Fruit fly (Drosophila melanogaster) whole organism, embryonic: ENCODE results near the gene Fnta.

Experiments used
- Abd-B ChIP-seq: fragments of 200-800 bp; sonication (Bioruptor generic); optimal IDR thresholded peaks from 2 replicates; lab custom pipeline; 2018; ENCODE audit warnings: missing biosample characterization, mild to moderate bottlenecking, missing genetic modification characterization, moderate library complexity
- Aef1 ChIP-seq: fragments of 200-800 bp; sonication (Bioruptor generic); IDR thresholded peaks from 3 replicates; pipeline ENCODE4 v1.3.6; 2022; ENCODE audit warnings: missing biosample characterization, missing genetic modification characterization
- CG10274 ChIP-seq: fragments of 200-800 bp; sonication (Bioruptor generic); optimal IDR thresholded peaks from 3 replicates; lab custom pipeline; 2017; ENCODE audit warnings: missing biosample characterization, mild to moderate bottlenecking, missing genetic modification characterization
- CG10979 ChIP-seq: fragments of 200-800 bp; sonication (Bioruptor generic); optimal IDR thresholded peaks from 2 replicates; lab custom pipeline; 2018; ENCODE audit warnings: missing biosample characterization, mild to moderate bottlenecking, missing genetic modification characterization, moderate library complexity
- CG12071 ChIP-seq: fragments of 200-800 bp; sonication (Bioruptor generic); optimal IDR thresholded peaks from 3 replicates; lab custom pipeline; 2018; ENCODE audit warnings: missing biosample characterization, mild to moderate bottlenecking, missing genetic modification characterization
- CG12155 ChIP-seq: fragments of 200-800 bp; sonication (Bioruptor generic); optimal IDR thresholded peaks from 3 replicates; lab custom pipeline; 2016; ENCODE audit warnings: missing biosample characterization, missing genetic modification characterization
- CG13287 ChIP-seq: fragments of 200-800 bp; sonication (Bioruptor generic); IDR thresholded peaks from 2 replicates; pipeline ENCODE4 v1.3.6; 2022; ENCODE audit warnings: missing biosample characterization, missing genetic modification characterization; ENCODE audit not compliant: partially characterized antibody
- CG13894 ChIP-seq: fragments of 200-800 bp; sonication (Bioruptor generic); optimal IDR thresholded peaks from 3 replicates; lab custom pipeline; 2018; ENCODE audit warnings: missing biosample characterization, mild to moderate bottlenecking, missing genetic modification characterization, moderate library complexity
- CG15011 ChIP-seq: fragments of 200-800 bp; sonication (Bioruptor generic); optimal IDR thresholded peaks from 3 replicates; lab custom pipeline; 2018; ENCODE audit warnings: missing biosample characterization, mild to moderate bottlenecking, missing genetic modification characterization
- CG1647 ChIP-seq: fragments of 200-800 bp; sonication (Bioruptor generic); optimal IDR thresholded peaks from 3 replicates; lab custom pipeline; 2016; ENCODE audit warnings: missing biosample characterization, missing genetic modification characterization
- CG18262 ChIP-seq: fragments of 200-800 bp; optimal IDR thresholded peaks from 3 replicates; lab custom pipeline; 2019; ENCODE audit warnings: missing biosample characterization, mild to moderate bottlenecking, missing genetic modification characterization, moderate library complexity
- CG2120 ChIP-seq: fragments of 200-800 bp; sonication (Bioruptor generic); optimal IDR thresholded peaks from 3 replicates; lab custom pipeline; 2016; ENCODE audit warnings: missing biosample characterization, missing genetic modification characterization
- CG30403 ChIP-seq: fragments of 200-800 bp; sonication (Bioruptor generic); optimal IDR thresholded peaks from 3 replicates; lab custom pipeline; 2016; ENCODE audit warnings: missing biosample characterization, missing genetic modification characterization
- CG3065 ChIP-seq: fragments of 200-800 bp; sonication (Bioruptor generic); optimal IDR thresholded peaks from 2 replicates; lab custom pipeline; 2016; ENCODE audit warnings: missing biosample characterization, missing genetic modification characterization
- CG32767 ChIP-seq: fragments of 200-800 bp; sonication (Bioruptor generic); IDR thresholded peaks from 2 replicates; pipeline ENCODE4 v1.3.6; 2022; ENCODE audit warnings: missing biosample characterization, missing genetic modification characterization
- CG4328 ChIP-seq: fragments of 200-800 bp; sonication (Bioruptor generic); optimal IDR thresholded peaks from 3 replicates; lab custom pipeline; 2017; ENCODE audit warnings: missing biosample characterization, missing genetic modification reagents, missing genetic modification characterization
- CG6854 ChIP-seq: fragments of 200-800 bp; sonication (Bioruptor generic); optimal IDR thresholded peaks from 3 replicates; lab custom pipeline; 2017; ENCODE audit warnings: missing biosample characterization, mild to moderate bottlenecking, missing genetic modification characterization
- CG7786 ChIP-seq: fragments of 200-800 bp; sonication (Bioruptor generic); optimal IDR thresholded peaks from 2 replicates; lab custom pipeline; 2016; ENCODE audit warnings: missing biosample characterization, missing genetic modification characterization
- CG8290 ChIP-seq, 3 experiments: fragments of 200-800 bp; sonication (Bioruptor generic); optimal IDR thresholded peaks; 2 replicates each; lab custom pipeline; 2016 to 2019; ENCODE audit warnings: missing biosample characterization in 3 of 3, missing genetic modification characterization in 3 of 3, mild to moderate bottlenecking in 2 of 3, moderate library complexity in 1 of 3
- D ChIP-seq, 2 experiments: fragments of 200-800 bp in 1 of 2; fragments of >200 bp in 1 of 2; sonication (Bioruptor generic) in 1 of 2; optimal IDR thresholded peaks; 2 replicates in 1 of 2; 3 replicates in 1 of 2; lab custom pipeline; 2017; ENCODE audit warnings: mild to moderate bottlenecking in 1 of 2, missing biosample characterization in 1 of 2, missing genetic modification characterization in 1 of 2, missing genetic modification reagents in 1 of 2
- Dfd ChIP-seq, 2 experiments: fragments of >200 bp; optimal IDR thresholded peaks; 2 replicates each; lab custom pipeline; 2017; ENCODE audit warnings: missing biosample characterization in 2 of 2, missing genetic modification characterization in 2 of 2
- Dip2 ChIP-seq: fragments of 200-800 bp; sonication (Bioruptor generic); IDR thresholded peaks from 2 replicates; pipeline ENCODE4 v1.3.6; 2022; ENCODE audit warnings: missing biosample characterization, missing genetic modification characterization
- HHEX ChIP-seq: fragments of 200-800 bp; sonication (Bioruptor generic); optimal IDR thresholded peaks from 3 replicates; lab custom pipeline; 2017; ENCODE audit warnings: missing biosample characterization, mild to moderate bottlenecking, missing genetic modification characterization, missing genetic modification reagents
- HLH3B ChIP-seq: fragments of 200-800 bp; sonication (Bioruptor generic); IDR thresholded peaks from 2 replicates; pipeline ENCODE4 v1.3.6; 2022; ENCODE audit warnings: missing biosample characterization, missing genetic modification characterization
- Hand ChIP-seq: fragments of 200-800 bp; sonication (Bioruptor generic); optimal IDR thresholded peaks from 2 replicates; lab custom pipeline; 2017; ENCODE audit warnings: mild to moderate bottlenecking, missing biosample characterization, missing genetic modification reagents, missing genetic modification characterization
- Jarid2 ChIP-seq: fragments of 200-800 bp; sonication (Bioruptor generic); optimal IDR thresholded peaks from 3 replicates; lab custom pipeline; 2017; ENCODE audit warnings: mild to moderate bottlenecking, missing biosample characterization, missing genetic modification reagents, missing genetic modification characterization
- Kr ChIP-seq: fragments of 200-800 bp; sonication (Bioruptor generic); optimal IDR thresholded peaks from 2 replicates; lab custom pipeline; 2017; ENCODE audit warnings: missing biosample characterization, mild to moderate bottlenecking, missing genetic modification characterization
- Max ChIP-seq: fragments of 200-800 bp; sonication (Bioruptor generic); optimal IDR thresholded peaks from 2 replicates; lab custom pipeline; 2016; ENCODE audit warnings: missing biosample characterization, mild to moderate bottlenecking, missing genetic modification characterization
- Rx ChIP-seq: fragments of 200-800 bp; sonication (Bioruptor generic); IDR thresholded peaks from 2 replicates; pipeline ENCODE4 v1.3.6; 2022; ENCODE audit warnings: missing biosample characterization, missing genetic modification characterization
- ab ChIP-seq: fragments of 200-800 bp; sonication (Bioruptor generic); optimal IDR thresholded peaks from 2 replicates; lab custom pipeline; 2016; ENCODE audit warnings: missing biosample characterization, missing genetic modification characterization
- al ChIP-seq: fragments of 200-800 bp; sonication (Bioruptor generic); IDR thresholded peaks from 2 replicates; pipeline ENCODE4 v1.3.6; 2022; ENCODE audit warnings: missing biosample characterization, missing genetic modification characterization
- ash1 ChIP-seq: fragments of 200-800 bp; sonication (Bioruptor generic); optimal IDR thresholded peaks from 2 replicates; lab custom pipeline; 2018; ENCODE audit warnings: missing biosample characterization, mild to moderate bottlenecking, missing genetic modification characterization
- bigmax ChIP-seq: fragments of 200-800 bp; sonication (Bioruptor generic); optimal IDR thresholded peaks from 2 replicates; lab custom pipeline; 2018; ENCODE audit warnings: missing biosample characterization, mild to moderate bottlenecking, missing genetic modification characterization
- cg ChIP-seq: fragments of 200-800 bp; sonication (Bioruptor generic); optimal IDR thresholded peaks from 3 replicates; lab custom pipeline; 2019; ENCODE audit warnings: missing biosample characterization, mild to moderate bottlenecking, missing genetic modification characterization, moderate library complexity
- dan ChIP-seq: fragments of 200-800 bp; sonication (Bioruptor generic); IDR thresholded peaks from 2 replicates; pipeline ENCODE4 v1.3.6; 2022; ENCODE audit warnings: missing biosample characterization, missing genetic modification characterization
- danr ChIP-seq: fragments of 200-800 bp; sonication (Bioruptor generic); IDR thresholded peaks from 2 replicates; pipeline ENCODE4 v1.3.6; 2022; ENCODE audit warnings: missing biosample characterization, missing genetic modification characterization
- en ChIP-seq: fragments of 200-800 bp; sonication (Bioruptor generic); optimal IDR thresholded peaks from 2 replicates; lab custom pipeline; 2016; ENCODE audit warnings: missing biosample characterization, missing genetic modification characterization
- knrl ChIP-seq: fragments of 200-800 bp; sonication (Bioruptor generic); IDR thresholded peaks from 3 replicates; pipeline ENCODE4 v1.3.6; 2022; ENCODE audit warnings: missing biosample characterization, missing genetic modification characterization; ENCODE audit not compliant: partially characterized antibody
- nmo ChIP-seq: fragments of 200-800 bp; sonication (Bioruptor generic); optimal IDR thresholded peaks from 2 replicates; lab custom pipeline; 2018; ENCODE audit warnings: missing biosample characterization, mild to moderate bottlenecking, missing genetic modification characterization, moderate library complexity
- odd ChIP-seq: fragments of 200-800 bp; sonication (Bioruptor generic); optimal IDR thresholded peaks from 2 replicates; lab custom pipeline; 2017; ENCODE audit warnings: missing biosample characterization, mild to moderate bottlenecking, missing genetic modification characterization
- peb ChIP-seq: fragments of 200-800 bp; sonication (Bioruptor generic); IDR thresholded peaks from 2 replicates; pipeline ENCODE4 v1.3.6; 2022; ENCODE audit warnings: missing biosample characterization, missing genetic modification characterization
- pzg ChIP-seq: fragments of 200-800 bp; sonication (Bioruptor generic); optimal IDR thresholded peaks from 3 replicates; lab custom pipeline; 2018; ENCODE audit warnings: missing biosample characterization, mild to moderate bottlenecking, missing genetic modification characterization, moderate library complexity
- repo ChIP-seq: fragments of 200-800 bp; sonication (Bioruptor generic); optimal IDR thresholded peaks from 2 replicates; lab custom pipeline; 2016; ENCODE audit warnings: missing biosample characterization, missing genetic modification characterization
- run ChIP-seq: fragments of 200-800 bp; sonication (Bioruptor generic); optimal IDR thresholded peaks from 3 replicates; lab custom pipeline; 2018; ENCODE audit warnings: missing biosample characterization, mild to moderate bottlenecking, missing genetic modification characterization
- salm ChIP-seq: fragments of 200-800 bp; sonication (Bioruptor generic); optimal IDR thresholded peaks from 2 replicates; lab custom pipeline; 2018; ENCODE audit warnings: missing biosample characterization, mild to moderate bottlenecking, missing genetic modification characterization
- sens ChIP-seq: fragments of 200-800 bp; sonication (Bioruptor generic); peaks from one replicate; lab custom pipeline; 2016; ENCODE audit warnings: missing biosample characterization, missing genetic modification characterization
- sim ChIP-seq: fragments of 200-800 bp; sonication (Bioruptor generic); IDR thresholded peaks from 2 replicates; pipeline ENCODE4 v1.3.6; 2022; ENCODE audit warnings: missing biosample characterization, missing genetic modification characterization
- ssp ChIP-seq: fragments of 200-800 bp; sonication (Bioruptor generic); IDR thresholded peaks from 2 replicates; pipeline ENCODE4 v1.3.6; 2022; ENCODE audit warnings: missing biosample characterization, missing genetic modification characterization
- unpg ChIP-seq: fragments of 200-800 bp; sonication (Bioruptor generic); optimal IDR thresholded peaks from 3 replicates; lab custom pipeline; 2018; ENCODE audit warnings: missing biosample characterization, mild to moderate bottlenecking, missing genetic modification characterization, moderate library complexity
- zfh1 ChIP-seq: fragments of 200-800 bp; sonication (Bioruptor generic); IDR thresholded peaks from 3 replicates; pipeline ENCODE4 v1.3.6; 2022; ENCODE audit warnings: missing biosample characterization, missing genetic modification characterization

Fnta gene

dm6 chr2L:4793780-4794523 is 36.5 kb downstream of the Fnta start, which contains the start of gene fipi (continued):
- TF ChIP-seq CG6854 (GFP tag; lab: Kevin White, UChicago) (no peak), Abd-B (no peak), run (no peak), al (no peak), CG15011 (GFP tag; lab: Kevin White, UChicago) (no peak), CG2120 (GFP tag; lab: Kevin White, UChicago) (no peak), CG8290 (GFP tag; optimal IDR thresholded peaks at IDR 0.05; lab: Kevin White, UChicago) (no peak), CG8290 (tag; optimal IDR thresholded peaks at IDR 0.05; lab: Kevin White, UChicago) (no peak), ab (no peak), CG3065 (GFP tag; lab: Kevin White, UChicago) (no peak), dan (GFP tag; lab: Robert Waterston, UW) (no peak), Kr (GFP tag; lab: Kevin White, UChicago) (no peak), repo (no peak), CG1647 (GFP tag; lab: Kevin White, UChicago) (no peak), CG12155 (no peak), sim (GFP tag; lab: Robert Waterston, UW) (peak; percentile 42; the same call in 1 of the 2 replicates), sens (peak; percentile 68), ssp (GFP tag; lab: Robert Waterston, UW) (no peak), Dip2 (GFP tag; lab: Robert Waterston, UW) (no peak), ash1 (GFP tag; lab: Kevin White, UChicago) (no peak), knrl (no peak), bigmax (GFP tag; lab: Kevin White, UChicago) (no peak), Hand (GFP tag; lab: Kevin White, UChicago) (no peak), Dfd (GFP tag; optimal IDR thresholded peaks at IDR 0.05; lab: Kevin White, UChicago) (no peak), CG32767 (GFP tag; lab: Robert Waterston, UW) (no peak), pzg (GFP tag; lab: Kevin White, UChicago) (no peak), zfh1 (GFP tag; lab: Robert Waterston, UW) (no peak), CG18262 (tag; lab: Kevin White, UChicago) (peak; percentile 12), CG10274 (GFP tag; lab: Kevin White, UChicago) (no peak), HLH3B (no peak), Rx (no peak), unpg (GFP tag; lab: Kevin White, UChicago) (peak; percentile 37), Max (no peak), nmo (GFP tag; lab: Kevin White, UChicago) (no peak), HHEX (GFP tag; lab: Kevin White, UChicago) (no peak), cg (GFP tag; lab: Kevin White, UChicago) (no peak), CG4328 (GFP tag; lab: Kevin White, UChicago) (no peak), Jarid2 (GFP tag; lab: Kevin White, UChicago) (no peak), en (no peak), D (optimal IDR thresholded peaks at IDR 0.05; lab: Kevin White, UChicago) (no peak), D (GFP tag; optimal IDR thresholded peaks at IDR 0.05; lab: Kevin White, UChicago) (no peak), CG30403 (GFP tag; lab: Kevin White, UChicago) (no peak), odd (GFP tag; lab: Kevin White, UChicago) (no peak), CG12071 (GFP tag; lab: Kevin White, UChicago) (no peak), danr (GFP tag; lab: Robert Waterston, UW) (no peak), Aef1 (GFP tag; lab: Robert Waterston, UW) (no peak), salm (tag; lab: Kevin White, UChicago) (no peak), CG13894 (tag; lab: Kevin White, UChicago) (peak; percentile 6), CG10979 (peak; percentile 19), CG7786 (GFP tag; lab: Kevin White, UChicago) (no peak), peb (GFP tag; lab: Robert Waterston, UW) (no peak), CG13287 (GFP tag; lab: Robert Waterston, UW) (no peak)
